In the genomic region with DNA sequence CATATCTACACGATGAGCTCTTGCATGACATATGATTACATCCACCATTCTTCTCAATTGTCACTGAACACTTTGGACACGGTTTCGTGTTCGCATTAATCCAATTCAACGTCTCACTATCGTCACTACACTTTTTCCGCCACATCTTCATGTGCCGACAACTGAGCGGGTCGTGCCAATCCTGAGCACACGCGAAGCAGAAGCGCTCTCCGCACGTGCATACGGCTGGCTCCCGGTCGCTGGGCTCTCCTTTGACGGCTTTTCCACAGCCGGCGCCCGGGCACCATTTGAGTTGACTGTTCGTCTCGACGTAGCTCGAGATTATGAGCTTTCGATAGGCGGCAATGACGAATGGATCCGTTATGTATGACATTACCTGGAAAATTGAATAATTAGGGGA, we compare ENCODE assay signal across 3 worm cellular contexts.
A peak's percentile ranks its signal among the peaks of the same experiment; 100 is the strongest.
TF ChIP-seq lines count a peak whose summit lies in the region.

No protein-coding gene starts in this region.

TF ChIP-seq in whole organism, L1 larva, 84 proteins besides CTCF, POLR2A, EP300 and RAD21:
- TF ChIP-seq nhr-85 (tag; lab: Kevin White, UChicago) (peak; percentile 33), zag-1 (tag; optimal IDR thresholded peaks at IDR 0.05; lab: Kevin White, UChicago) (no peak)

TF ChIP-seq in whole organism, L4 larva, 104 proteins besides CTCF, POLR2A, EP300 and RAD21:
- TF ChIP-seq mep-1 (tag; optimal IDR thresholded peaks at IDR 0.05; lab: Kevin White, UChicago) (no peak), Y48G9A.11 (GFP tag; IDR thresholded peaks at IDR 0.05; lab: Robert Waterston, UW) (peak; percentile 30; the same call in 1 of the 2 replicates), aly-2 (tag; optimal IDR thresholded peaks at IDR 0.05; lab: Kevin White, UChicago) (no peak), lin-38 (GFP tag; IDR thresholded peaks at IDR 0.05; lab: Robert Waterston, UW) (no peak), D1046.2 (GFP tag; IDR thresholded peaks at IDR 0.05; lab: Robert Waterston, UW) (no peak), ctbp-1 (GFP tag; IDR thresholded peaks at IDR 0.05; lab: Robert Waterston, UW) (no peak), set-16 (GFP tag; IDR thresholded peaks at IDR 0.05; lab: Robert Waterston, UW) (peak; percentile 77), ztf-11 (tag; optimal IDR thresholded peaks at IDR 0.05; lab: Kevin White, UChicago) (no peak), R02D3.7 (tag; optimal IDR thresholded peaks at IDR 0.05; lab: Kevin White, UChicago) (no peak), F26F4.8 (GFP tag; conservative IDR thresholded peaks at IDR 0.05; lab: Robert Waterston, UW) (0 out of 2 replicates have a peak, but pooled peaks have one; percentile 26), pha-4 (GFP tag; IDR thresholded peaks at IDR 0.05; lab: Robert Waterston, UW) (no peak), pha-4 (tag; optimal IDR thresholded peaks at IDR 0.05; lab: Kevin White, UChicago) (no peak)

TF ChIP-seq in whole organism, young adult, 124 proteins besides CTCF, POLR2A, EP300 and RAD21:
- TF ChIP-seq egrh-3 (GFP tag; IDR thresholded peaks at IDR 0.05; lab: Robert Waterston, UW) (peak; percentile 46; the same call in 1 of the 2 replicates), ceh-79 (tag; optimal IDR thresholded peaks at IDR 0.05; lab: Kevin White, UChicago) (no peak), ceh-100 (GFP tag; IDR thresholded peaks at IDR 0.05; lab: Robert Waterston, UW) (no peak), attf-6 (GFP tag; IDR thresholded peaks at IDR 0.05; lab: Robert Waterston, UW) (peak; percentile 71), B0336.3 (GFP tag; IDR thresholded peaks at IDR 0.05; lab: Robert Waterston, UW) (no peak), F22D6.2 (tag; optimal IDR thresholded peaks at IDR 0.05; lab: Kevin White, UChicago) (no peak), aptf-2 (GFP tag; conservative IDR thresholded peaks at IDR 0.05; lab: Robert Waterston, UW) (no peak), F49E8.2 (tag; optimal IDR thresholded peaks at IDR 0.05; lab: Kevin White, UChicago; ENCODE audit: insufficient read depth) (no peak), ztf-3 (GFP tag; optimal IDR thresholded peaks at IDR 0.05; lab: Kevin White, UChicago) (no peak), zfh-2 (GFP tag; conservative IDR thresholded peaks at IDR 0.05; lab: Robert Waterston, UW) (peak; percentile 76)
TF ChIP-seq in whole organism, young adult: peak in this region for 3.
